Worm (Caenorhabditis elegans) whole organism, L2 larva: ENCODE measurements around the gene cyk-3.
A peak's percentile ranks its signal among the peaks of the same experiment; 100 is the strongest.

ENCODE experiments used
- C34F6.9 ChIP-seq: fragments of 150-350 bp; optimal IDR thresholded peaks from 2 replicates; lab custom pipeline; 2014; ENCODE audit warnings: missing biosample characterization, missing genetic modification characterization
- R02D3.7 ChIP-seq: fragments of 150-350 bp; optimal IDR thresholded peaks from 2 replicates; lab custom pipeline; 2014; ENCODE audit warnings: missing biosample characterization, missing genetic modification characterization
- Y55F3AM.14 ChIP-seq: fragments of 200-800 bp; sonication (Bioruptor generic); optimal IDR thresholded peaks from 2 replicates; lab custom pipeline; 2018; ENCODE audit warnings: mild to moderate bottlenecking, missing genetic modification characterization, missing compliant biosample characterization
- aly-2 ChIP-seq: fragments of 150-350 bp; optimal IDR thresholded peaks from 2 replicates; lab custom pipeline; 2014; ENCODE audit warnings: missing biosample characterization, missing genetic modification characterization
- ceh-16 ChIP-seq: fragments of 150-350 bp; optimal IDR thresholded peaks from 2 replicates; lab custom pipeline; 2014; ENCODE audit warnings: missing biosample characterization, missing genetic modification characterization
- crh-2 ChIP-seq: sonication (generic microtip); optimal IDR thresholded peaks from 2 replicates; lab custom pipeline; 2017; ENCODE audit warnings: missing biosample characterization, missing genetic modification characterization
- egl-27 ChIP-seq: sonication (generic microtip); optimal IDR thresholded peaks from 3 replicates; lab custom pipeline; 2017; ENCODE audit warnings: missing biosample characterization, missing genetic modification reagents, missing genetic modification characterization
- elt-3 ChIP-seq: sonication (generic microtip); optimal IDR thresholded peaks from 2 replicates; lab custom pipeline; 2017; ENCODE audit warnings: missing biosample characterization, missing genetic modification characterization
- gmeb-1 ChIP-seq: fragments of 150-350 bp; optimal IDR thresholded peaks from 2 replicates; lab custom pipeline; 2014; ENCODE audit warnings: missing biosample characterization, missing genetic modification characterization
- lin-39 ChIP-seq: fragments of 150-350 bp; optimal IDR thresholded peaks from 2 replicates; lab custom pipeline; 2014; ENCODE audit warnings: missing biosample characterization, missing genetic modification reagents, missing genetic modification characterization
- lsy-2 ChIP-seq, 2 experiments: fragments of 150-350 bp in 1 of 2; sonication (generic microtip) in 1 of 2; optimal IDR thresholded peaks; 2 replicates each; lab custom pipeline; 2014 to 2017; ENCODE audit warnings: missing biosample characterization in 2 of 2, missing genetic modification characterization in 2 of 2
- mab-5 ChIP-seq: fragments of 150-350 bp; optimal IDR thresholded peaks from 2 replicates; lab custom pipeline; 2014; ENCODE audit warnings: missing biosample characterization, missing genetic modification characterization
- nhr-11 ChIP-seq: fragments of 150-350 bp; optimal IDR thresholded peaks from 2 replicates; lab custom pipeline; 2014; ENCODE audit warnings: missing biosample characterization, missing genetic modification characterization
- nhr-129 ChIP-seq: fragments of 150-350 bp; optimal IDR thresholded peaks from 2 replicates; lab custom pipeline; 2014; ENCODE audit warnings: missing biosample characterization, missing genetic modification characterization
- nhr-21 ChIP-seq: fragments of 150-350 bp; optimal IDR thresholded peaks from 2 replicates; lab custom pipeline; 2014; ENCODE audit warnings: missing biosample characterization, missing genetic modification characterization
- nhr-23 ChIP-seq: fragments of 150-350 bp; optimal IDR thresholded peaks from 2 replicates; lab custom pipeline; 2014; ENCODE audit warnings: missing biosample characterization, missing genetic modification reagents, missing genetic modification characterization
- nhr-237 ChIP-seq: fragments of 150-350 bp; optimal IDR thresholded peaks from 2 replicates; lab custom pipeline; 2014; ENCODE audit warnings: missing biosample characterization, missing genetic modification characterization
- nhr-77 ChIP-seq: fragments of 150-350 bp; optimal IDR thresholded peaks from 2 replicates; lab custom pipeline; 2014; ENCODE audit warnings: missing biosample characterization, missing genetic modification characterization
- peb-1 ChIP-seq: fragments of 150-350 bp; optimal IDR thresholded peaks from 2 replicates; lab custom pipeline; 2014; ENCODE audit warnings: missing biosample characterization, missing genetic modification characterization
- sem-4 ChIP-seq: fragments of 150-350 bp; optimal IDR thresholded peaks from 2 replicates; lab custom pipeline; 2014; ENCODE audit warnings: missing biosample characterization, missing genetic modification reagents, missing genetic modification characterization
- sma-9 ChIP-seq, 2 experiments: fragments of 150-350 bp in 1 of 2; sonication (generic microtip) in 1 of 2; optimal IDR thresholded peaks; 2 replicates each; lab custom pipeline; 2014 to 2016; ENCODE audit warnings: missing genetic modification characterization in 2 of 2, mild to moderate bottlenecking in 1 of 2, missing biosample characterization in 1 of 2, missing compliant biosample characterization in 1 of 2, missing genetic modification reagents in 1 of 2, moderate library complexity in 1 of 2
- snpc-4 ChIP-seq: fragments of 150-350 bp; optimal IDR thresholded peaks from 2 replicates; lab custom pipeline; 2014; ENCODE audit warnings: missing biosample characterization, missing genetic modification characterization
- unc-55 ChIP-seq: fragments of 150-350 bp; sonication (generic microtip); optimal IDR thresholded peaks from 3 replicates; lab custom pipeline; 2014; ENCODE audit warnings: missing biosample characterization, missing genetic modification reagents, missing genetic modification characterization
- unc-62 ChIP-seq: fragments of 150-350 bp; optimal IDR thresholded peaks from 2 replicates; lab custom pipeline; 2014; ENCODE audit warnings: missing biosample characterization, missing genetic modification reagents, missing genetic modification characterization
- zag-1 ChIP-seq: fragments of 150-350 bp; optimal IDR thresholded peaks from 2 replicates; lab custom pipeline; 2014; ENCODE audit warnings: missing biosample characterization, missing genetic modification characterization
- ztf-1 ChIP-seq: fragments of 200-800 bp; sonication (Bioruptor generic); conservative IDR thresholded peaks from 2 replicates; pipeline ENCODE4 v1.3.6; 2022; ENCODE audit warnings: missing genetic modification characterization, missing compliant biosample characterization
- ztf-4 ChIP-seq: fragments of 150-350 bp; optimal IDR thresholded peaks from 2 replicates; lab custom pipeline; 2014; ENCODE audit warnings: missing biosample characterization, missing genetic modification characterization

cyk-3 gene

ce11 chrIII:5988991-5989726 is 30.8 kb upstream of the cyk-3 start (continued):
- TF ChIP-seq nhr-21 (tag; lab: Kevin White, UChicago) (no peak), egl-27 (tag; lab: Kevin White, UChicago) (no peak), Y55F3AM.14 (no peak), peb-1 (tag; lab: Kevin White, UChicago) (no peak), elt-3 (tag; lab: Kevin White, UChicago) (no peak), crh-2 (tag; lab: Kevin White, UChicago) (peak; percentile 33), nhr-11 (tag; lab: Kevin White, UChicago) (no peak), nhr-23 (tag; lab: Kevin White, UChicago) (no peak), C34F6.9 (tag; lab: Kevin White, UChicago) (peak; percentile 34), R02D3.7 (tag; lab: Kevin White, UChicago) (no peak)

DNA sequence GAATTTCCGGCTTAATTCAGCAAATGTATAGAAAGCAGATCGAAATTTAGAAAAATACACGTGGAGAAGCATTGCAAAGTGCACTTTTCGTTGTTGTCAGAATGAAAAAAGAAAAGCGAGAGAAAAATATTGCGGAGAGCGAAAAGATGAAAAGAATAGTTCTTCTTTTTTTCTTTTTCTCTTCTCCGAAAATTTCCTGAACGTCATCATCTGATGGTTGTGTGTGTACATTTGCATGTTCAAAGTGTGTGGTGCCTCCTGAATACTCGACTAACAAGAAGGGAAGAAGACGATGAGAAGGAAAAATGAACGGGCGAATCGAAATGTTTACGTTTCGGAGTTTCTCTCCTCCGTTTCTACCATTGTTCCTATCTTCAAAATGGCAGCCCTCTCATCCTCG is 29.9 kb upstream of the cyk-3 start:
- TF ChIP-seq nhr-129 = peak; percentile 9
- TF ChIP-seq C34F6.9 (tag; lab: Kevin White, UChicago) = peak; percentile 52
- peak; percentile 73 for TF ChIP-seq unc-55 (GFP tag; lab: Kevin White, UChicago)
- TF ChIP-seq ztf-4 (tag; lab: Kevin White, UChicago) = no peak
- TF ChIP-seq, all 48 proteins: peak for 3

DNA sequence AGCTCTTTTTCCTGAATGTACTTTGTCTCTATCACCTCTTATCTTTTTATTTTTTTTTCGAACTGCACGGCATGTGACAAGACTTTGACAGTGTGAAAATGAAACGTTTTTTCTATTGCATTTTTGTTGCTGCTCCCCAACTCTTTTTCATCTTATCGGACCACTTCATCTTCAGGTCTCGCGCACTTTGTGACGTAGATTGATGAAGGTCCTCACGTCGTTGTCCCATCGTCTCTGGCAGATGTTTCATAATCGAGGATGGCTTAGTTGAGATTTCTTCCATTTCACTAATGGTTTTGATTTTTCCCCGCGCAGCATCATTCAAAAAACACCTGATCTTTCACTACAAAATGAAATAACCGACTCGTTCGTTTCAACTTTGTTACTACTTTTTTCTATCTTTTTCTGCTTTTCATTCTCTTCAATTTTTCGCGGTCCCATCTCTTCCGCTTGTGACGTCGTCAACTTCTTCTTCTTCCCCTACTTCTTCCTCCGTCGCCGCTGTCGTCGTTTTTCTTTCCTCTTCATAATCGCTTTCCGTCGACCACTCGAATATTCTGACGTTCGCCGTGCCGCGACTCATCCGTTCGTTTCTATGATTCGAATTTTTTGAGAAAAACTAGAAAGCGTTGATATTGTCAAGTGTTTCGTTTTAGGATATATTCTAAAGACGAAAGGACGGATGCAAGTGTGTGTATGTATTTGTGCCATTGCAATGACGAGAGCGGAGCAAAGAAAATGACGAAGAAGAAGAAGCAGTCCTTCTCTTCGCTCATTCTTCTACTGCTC is 28.6 kb upstream of the cyk-3 start, which contains the start of gene T04C9.2:
TSS of gene T04C9.2 (plus strand) at position 739 of the 789 bp plus-strand sequence.
- TF ChIP-seq elt-3 (tag; lab: Kevin White, UChicago) = no peak
- no peak for TF ChIP-seq lin-39
- no peak for TF ChIP-seq C34F6.9 (tag; lab: Kevin White, UChicago)
- peak; percentile 22 for TF ChIP-seq zag-1 (tag; lab: Kevin White, UChicago)
- no peak for TF ChIP-seq aly-2 (tag; lab: Kevin White, UChicago)
- no peak for TF ChIP-seq crh-2 (tag; lab: Kevin White, UChicago)
- no peak for TF ChIP-seq lsy-2 (tag; optimal IDR thresholded peaks at IDR 0.05; lab: Kevin White, UChicago)
- TF ChIP-seq mab-5 (tag; lab: Kevin White, UChicago) = peak; percentile 86
- TF ChIP-seq nhr-23 (tag; lab: Kevin White, UChicago) = no peak
- no peak for TF ChIP-seq gmeb-1
- peak; percentile 13 for TF ChIP-seq Y55F3AM.14
- TF ChIP-seq nhr-237 (tag; lab: Kevin White, UChicago) = no peak
- peak; percentile 22 for TF ChIP-seq unc-55 (GFP tag; lab: Kevin White, UChicago)
- TF ChIP-seq nhr-129 = peak; percentile 6
- no peak for TF ChIP-seq sem-4 (tag; lab: Kevin White, UChicago)
- TF ChIP-seq, all 48 proteins: peak for 5

DNA sequence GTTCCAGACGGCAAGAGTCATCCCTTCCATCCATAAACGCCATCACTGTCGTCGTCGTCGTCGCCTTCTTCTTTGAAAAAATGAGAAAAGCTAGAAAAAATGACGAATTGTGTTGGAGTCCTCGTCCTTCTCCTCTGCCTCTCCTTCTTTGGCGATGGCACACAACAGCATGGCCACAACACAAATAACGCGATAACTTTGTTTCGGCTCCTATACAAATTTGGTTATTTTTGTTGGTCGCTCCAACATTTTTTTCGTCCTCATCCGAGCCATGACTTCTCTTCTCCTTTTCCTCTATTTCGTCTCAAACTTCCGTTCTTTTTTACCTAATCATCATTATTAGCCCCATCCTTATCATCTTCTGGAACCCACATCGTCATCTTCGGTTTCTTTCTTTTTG is 27.9 kb upstream of the cyk-3 start:
- TF ChIP-seq sma-9 (GFP tag; optimal IDR thresholded peaks at IDR 0.05; lab: Kevin White, UChicago) = peak; percentile 13
- no peak for TF ChIP-seq sma-9 (tag; optimal IDR thresholded peaks at IDR 0.05; lab: Kevin White, UChicago)
- TF ChIP-seq unc-55 (GFP tag; lab: Kevin White, UChicago) = peak; percentile 2
- peak in 1 of 2 experiments; percentile 12 for TF ChIP-seq lsy-2 (tag; optimal IDR thresholded peaks at IDR 0.05; lab: Kevin White, UChicago)
- no peak for TF ChIP-seq ztf-1 (GFP tag; lab: Robert Waterston, UW)

ce11 chrIII:5992913-5993312 is 27.0 kb upstream of the cyk-3 start, which contains the start of gene T04C9.1:
Gene T04C9.1, plus strand, starts transcription at chrIII:5993213.
- no peak for TF ChIP-seq C34F6.9 (tag; lab: Kevin White, UChicago)
- TF ChIP-seq unc-55 (GFP tag; lab: Kevin White, UChicago) = peak; percentile 0
- TF ChIP-seq, all 48 proteins: peak for 1

DNA sequence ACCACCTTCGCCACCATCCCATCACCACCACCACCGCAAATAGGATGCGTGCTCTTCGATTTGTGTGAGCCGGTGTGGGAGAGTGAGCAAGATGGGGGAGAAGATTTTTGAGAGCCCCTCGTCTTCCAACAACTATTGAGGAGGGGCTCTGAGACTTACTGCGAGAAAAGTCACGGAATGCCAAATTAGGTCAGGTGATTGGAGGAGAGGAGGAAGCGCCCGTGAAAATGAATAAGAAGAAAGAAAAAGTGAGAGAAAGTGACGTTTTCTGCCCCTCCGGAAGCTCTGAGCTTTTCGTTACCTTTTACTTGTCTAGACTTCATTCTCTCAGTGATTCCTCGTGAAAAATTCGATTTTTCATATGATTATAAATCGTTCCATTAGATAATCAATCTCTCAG is 21.3 kb upstream of the cyk-3 start:
- TF ChIP-seq unc-62 = no peak
- no peak for TF ChIP-seq mab-5 (tag; lab: Kevin White, UChicago)
- no peak for TF ChIP-seq snpc-4 (tag; lab: Kevin White, UChicago)
- TF ChIP-seq nhr-77 = no peak
- TF ChIP-seq aly-2 (tag; lab: Kevin White, UChicago) = no peak
- no peak for TF ChIP-seq ceh-16
- TF ChIP-seq ztf-4 (tag; lab: Kevin White, UChicago) = no peak
- TF ChIP-seq R02D3.7 (tag; lab: Kevin White, UChicago) = no peak
- TF ChIP-seq nhr-129 = no peak
